Worm (Caenorhabditis elegans): ENCODE data around the gene R04F11.5.

- TF ChIP-seq fkh-10 (GFP tag; optimal IDR thresholded peaks at IDR 0.05) (no peak), nhr-28 (tag; optimal IDR thresholded peaks at IDR 0.05) (no peak), unc-62 (GFP tag; optimal IDR thresholded peaks at IDR 0.05) (no peak), ama-1 (optimal IDR thresholded peaks at IDR 0.05) (no peak), nfya-1 (tag; optimal IDR thresholded peaks at IDR 0.05; ENCODE audit: insufficient read depth) (no peak), lin-15B (tag; optimal IDR thresholded peaks at IDR 0.05) (no peak)
These were observed 39.8 kb upstream of the R04F11.5 start for ce11 chrV:12357632-12358031.

All from whole organism, L3 larva.